Worm (Caenorhabditis elegans): Measurements from ENCODE around the gene drd-5.
A peak's percentile ranks its signal among the peaks of the same experiment; 100 is the strongest.

Gene drd-5

DNA sequence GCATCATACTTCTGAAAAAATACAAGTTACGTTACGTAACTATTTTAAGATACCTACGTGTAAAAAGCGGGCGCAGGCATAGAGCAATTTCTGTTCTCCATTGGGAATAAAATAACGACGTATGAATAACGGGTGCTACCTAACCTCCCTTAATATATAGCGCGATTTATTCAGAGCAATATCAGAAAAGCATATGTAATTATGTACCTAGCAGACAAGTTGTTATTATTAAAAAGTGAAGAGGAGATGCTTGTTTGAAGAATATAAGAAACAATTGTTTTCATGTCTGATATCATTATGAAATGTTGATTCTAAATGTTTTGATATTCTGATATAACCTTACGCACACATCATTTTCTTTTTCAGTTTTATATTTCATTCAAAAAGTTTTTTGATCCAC, 27.2 kb downstream of the drd-5 start, which contains the start of gene srh-11:
TSS of gene srh-11 (minus strand) at position 101 of the 400 bp plus-strand sequence.
- TF ChIP-seq egl-5 (tag; optimal IDR thresholded peaks at IDR 0.05): no peak
- TF ChIP-seq pha-4 (tag; optimal IDR thresholded peaks at IDR 0.05): no peak

DNA sequence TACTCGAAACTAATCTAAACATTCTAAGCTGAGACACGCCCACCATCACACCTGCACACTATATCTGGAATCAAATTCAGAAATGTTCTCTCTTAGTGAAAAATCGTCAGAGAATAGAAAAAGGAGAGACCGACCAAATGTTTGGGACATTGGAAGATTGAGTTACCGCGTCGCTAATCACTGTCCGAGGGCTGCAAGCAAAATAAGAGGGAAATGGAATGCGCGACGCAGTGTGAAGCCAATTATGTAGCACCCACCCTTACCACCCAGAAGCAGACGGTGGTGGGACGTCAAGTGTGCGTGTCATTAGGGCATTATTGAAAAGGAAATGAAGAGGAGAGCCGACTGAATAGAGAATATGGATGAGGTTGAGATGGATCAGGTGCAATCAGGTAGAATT, 34.6 kb downstream of the drd-5 start:
- TF ChIP-seq ceh-28 (tag; optimal IDR thresholded peaks at IDR 0.05): no peak
- TF ChIP-seq mml-1 (tag; optimal IDR thresholded peaks at IDR 0.05): no peak
- no peak for TF ChIP-seq nhr-43 (tag; optimal IDR thresholded peaks at IDR 0.05; ENCODE audit: poor library complexity, severe bottlenecking)
- no peak for TF ChIP-seq daf-12 (tag; optimal IDR thresholded peaks at IDR 0.05)
- TF ChIP-seq jun-1 (tag; optimal IDR thresholded peaks at IDR 0.05): no peak
- no peak for TF ChIP-seq nhr-237 (tag; optimal IDR thresholded peaks at IDR 0.05)
- no peak for TF ChIP-seq nhr-12 (tag; optimal IDR thresholded peaks at IDR 0.05)
- no peak for TF ChIP-seq tbx-2 (tag; optimal IDR thresholded peaks at IDR 0.05)
- TF ChIP-seq nhr-25 (tag; optimal IDR thresholded peaks at IDR 0.05): no peak
- TF ChIP-seq nhr-23 (tag; optimal IDR thresholded peaks at IDR 0.05): no peak
- TF ChIP-seq nhr-11 (tag; optimal IDR thresholded peaks at IDR 0.05): no peak
- no peak for TF ChIP-seq lin-39 (tag; optimal IDR thresholded peaks at IDR 0.05)
- TF ChIP-seq elt-2 (tag; optimal IDR thresholded peaks at IDR 0.05): no peak
- TF ChIP-seq ZK546.5 (tag; optimal IDR thresholded peaks at IDR 0.05): no peak
- no peak for TF ChIP-seq ama-1 (optimal IDR thresholded peaks at IDR 0.05)
- TF ChIP-seq unc-62 (GFP tag; optimal IDR thresholded peaks at IDR 0.05): no peak
- no peak for TF ChIP-seq nhr-77 (tag; optimal IDR thresholded peaks at IDR 0.05)
- TF ChIP-seq nfya-1 (tag; optimal IDR thresholded peaks at IDR 0.05; ENCODE audit: insufficient read depth): no peak
- no peak for TF ChIP-seq elt-3 (tag; optimal IDR thresholded peaks at IDR 0.05)
- TF ChIP-seq egl-5 (tag; optimal IDR thresholded peaks at IDR 0.05): no peak

DNA sequence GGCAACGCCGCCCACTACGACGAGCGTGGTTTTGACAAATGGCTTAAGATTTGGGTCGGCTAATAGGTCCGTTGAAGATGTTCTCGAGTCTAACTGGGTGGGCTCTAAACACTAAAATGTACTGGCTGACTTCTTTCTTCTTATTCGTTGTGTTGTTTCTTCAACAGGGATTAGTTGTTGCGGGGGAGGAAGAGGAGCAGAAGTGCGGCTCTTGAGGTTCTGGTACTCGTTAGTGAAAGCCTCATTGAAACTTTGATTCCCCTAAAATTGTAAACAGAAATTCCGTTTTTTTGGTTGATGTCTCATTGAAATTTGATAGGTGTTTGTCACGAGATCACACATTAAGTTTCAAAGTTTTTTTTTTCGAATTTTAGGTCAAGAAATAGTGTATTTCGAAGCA, 35.4 kb downstream of the drd-5 start:
- TF ChIP-seq fkh-2 (tag; optimal IDR thresholded peaks at IDR 0.05): no peak
- TF ChIP-seq daf-12 (tag; optimal IDR thresholded peaks at IDR 0.05): no peak
- TF ChIP-seq ceh-82 (tag; optimal IDR thresholded peaks at IDR 0.05): no peak
- no peak for TF ChIP-seq egl-5 (tag; optimal IDR thresholded peaks at IDR 0.05)
- TF ChIP-seq snpc-4 (tag; optimal IDR thresholded peaks at IDR 0.05): no peak
- no peak for TF ChIP-seq mml-1 (tag; optimal IDR thresholded peaks at IDR 0.05)
- no peak for TF ChIP-seq skn-1 (tag; optimal IDR thresholded peaks at IDR 0.05)
- no peak for TF ChIP-seq ZK546.5 (tag; optimal IDR thresholded peaks at IDR 0.05)
- no peak for TF ChIP-seq nfya-1 (tag; optimal IDR thresholded peaks at IDR 0.05; ENCODE audit: insufficient read depth)
- TF ChIP-seq sea-2 (GFP tag; optimal IDR thresholded peaks at IDR 0.05): no peak
- no peak for TF ChIP-seq nhr-76 (tag; optimal IDR thresholded peaks at IDR 0.05)
- no peak for TF ChIP-seq ztf-4 (tag; optimal IDR thresholded peaks at IDR 0.05)
- no peak for TF ChIP-seq nhr-25 (tag; optimal IDR thresholded peaks at IDR 0.05)
- no peak for TF ChIP-seq egl-27 (tag; optimal IDR thresholded peaks at IDR 0.05)
- TF ChIP-seq ztf-11 (tag; optimal IDR thresholded peaks at IDR 0.05): no peak
- no peak for TF ChIP-seq nhr-12 (tag; optimal IDR thresholded peaks at IDR 0.05)
- TF ChIP-seq mdl-1 (tag; optimal IDR thresholded peaks at IDR 0.05): no peak
- TF ChIP-seq eor-1 (tag; optimal IDR thresholded peaks at IDR 0.05): no peak
- no peak for TF ChIP-seq fkh-10 (GFP tag; optimal IDR thresholded peaks at IDR 0.05)
- TF ChIP-seq nhr-237 (tag; optimal IDR thresholded peaks at IDR 0.05): no peak

DNA sequence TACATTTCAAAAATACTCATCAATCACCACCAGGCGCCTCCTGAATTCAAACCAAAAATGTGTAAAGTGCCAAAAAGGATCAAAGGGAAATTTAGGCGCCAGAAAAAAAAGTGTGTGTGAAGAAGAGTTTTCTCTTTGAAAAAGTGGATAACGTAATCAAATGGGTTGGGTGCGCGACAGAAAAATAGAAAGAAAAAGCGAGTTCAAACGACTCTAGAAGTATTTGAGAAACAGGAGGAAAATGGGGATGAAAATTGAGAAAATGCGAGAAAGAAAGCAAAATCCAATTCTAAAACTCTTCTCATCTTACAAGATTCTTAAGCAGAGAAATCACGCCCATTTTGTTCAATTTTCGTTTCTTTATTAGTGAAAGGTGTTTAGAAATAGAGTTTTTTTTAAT, 37.7 kb downstream of the drd-5 start:
- TF ChIP-seq nhr-67 (tag; optimal IDR thresholded peaks at IDR 0.05): no peak
- no peak for TF ChIP-seq jun-1 (tag; optimal IDR thresholded peaks at IDR 0.05)
- TF ChIP-seq fkh-10 (GFP tag; optimal IDR thresholded peaks at IDR 0.05): peak; percentile 22

DNA sequence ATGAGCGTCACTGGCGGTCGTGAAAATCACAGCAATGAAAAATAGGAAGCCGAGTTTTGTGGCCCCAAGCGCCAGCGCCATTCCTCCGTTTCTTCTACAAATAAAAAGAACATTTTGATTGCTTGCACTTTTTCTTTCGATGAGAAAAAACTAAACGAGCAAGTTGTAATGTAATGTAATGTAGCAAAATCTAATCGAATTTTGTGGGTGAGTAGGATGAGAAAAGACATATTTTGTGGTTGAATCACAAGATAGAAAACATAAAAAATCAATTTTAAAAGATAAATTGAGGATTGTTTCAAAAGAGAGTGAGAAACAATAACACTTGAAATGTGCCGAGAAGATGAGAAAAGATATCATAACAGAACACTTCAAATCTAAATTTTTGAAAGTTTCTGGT, 38.5 kb downstream of the drd-5 start, which contains the start of gene R09F10.5:
TSS of gene R09F10.5 (minus strand) at position 101 of the 400 bp plus-strand sequence.
- TF ChIP-seq aly-2 (tag; optimal IDR thresholded peaks at IDR 0.05) (no peak), nhr-28 (tag; optimal IDR thresholded peaks at IDR 0.05) (no peak), tbx-2 (tag; optimal IDR thresholded peaks at IDR 0.05) (no peak), pqm-1 (tag; optimal IDR thresholded peaks at IDR 0.05) (no peak), lsy-12 (tag; optimal IDR thresholded peaks at IDR 0.05) (no peak), ama-1 (optimal IDR thresholded peaks at IDR 0.05) (no peak), nhr-76 (tag; optimal IDR thresholded peaks at IDR 0.05) (no peak), elt-2 (tag; optimal IDR thresholded peaks at IDR 0.05) (no peak), nhr-11 (tag; optimal IDR thresholded peaks at IDR 0.05) (no peak), unc-39 (tag; optimal IDR thresholded peaks at IDR 0.05) (no peak), nhr-67 (tag; optimal IDR thresholded peaks at IDR 0.05) (no peak), nhr-237 (tag; optimal IDR thresholded peaks at IDR 0.05) (no peak), nhr-23 (tag; optimal IDR thresholded peaks at IDR 0.05) (no peak), nhr-25 (tag; optimal IDR thresholded peaks at IDR 0.05) (no peak), egl-5 (tag; optimal IDR thresholded peaks at IDR 0.05) (no peak), R02D3.7 (tag; optimal IDR thresholded peaks at IDR 0.05) (no peak)
